Fruit fly (Drosophila melanogaster) whole organism, embryonic: ENCODE data around the gene Ifrd1.

Experiments
- ATbp ChIP-seq: fragments of 200-800 bp; sonication (Bioruptor generic); optimal IDR thresholded peaks from 2 replicates; lab custom pipeline; 2017; ENCODE audit warnings: missing biosample characterization, mild to moderate bottlenecking, missing genetic modification characterization, missing genetic modification reagents
- Adf1 ChIP-seq: fragments of 200-800 bp; sonication (Bioruptor generic); IDR thresholded peaks from 2 replicates; pipeline ENCODE4 v1.3.6; 2022; ENCODE audit warnings: missing biosample characterization, missing genetic modification characterization
- Antp ChIP-seq: fragments of 200-800 bp; sonication (Bioruptor generic); optimal IDR thresholded peaks from 3 replicates; lab custom pipeline; 2016; ENCODE audit warnings: missing biosample characterization, missing genetic modification characterization
- Bgb ChIP-seq: fragments of 200-800 bp; sonication (Bioruptor generic); IDR thresholded peaks from 2 replicates; pipeline ENCODE4 v1.3.6; 2022; ENCODE audit warnings: missing biosample characterization, missing genetic modification characterization; ENCODE audit not compliant: partially characterized antibody
- CG10565 ChIP-seq: fragments of 200-800 bp; sonication (Bioruptor generic); optimal IDR thresholded peaks from 3 replicates; lab custom pipeline; 2016; ENCODE audit warnings: missing biosample characterization, mild to moderate bottlenecking, missing genetic modification characterization
- CG11695 ChIP-seq: fragments of 200-800 bp; sonication (Bioruptor generic); IDR thresholded peaks from 3 replicates; pipeline ENCODE4 v1.3.6; 2022; ENCODE audit warnings: missing biosample characterization, missing genetic modification characterization
- CG15514 ChIP-seq: fragments of 200-800 bp; sonication (Bioruptor generic); optimal IDR thresholded peaks from 3 replicates; lab custom pipeline; 2017; ENCODE audit warnings: missing biosample characterization, missing genetic modification characterization, mild to moderate bottlenecking, moderate library complexity, missing genetic modification reagents
- CG16813 ChIP-seq: fragments of 200-800 bp; sonication (Bioruptor generic); IDR thresholded peaks from 3 replicates; pipeline ENCODE4 v1.3.6; 2022; ENCODE audit warnings: missing biosample characterization, missing genetic modification characterization; ENCODE audit not compliant: partially characterized antibody
- CG16815 ChIP-seq: fragments of 200-800 bp; sonication (Bioruptor generic); optimal IDR thresholded peaks from 3 replicates; lab custom pipeline; 2017; ENCODE audit warnings: missing biosample characterization, mild to moderate bottlenecking, missing genetic modification characterization
- CG16863 ChIP-seq: fragments of 200-800 bp; sonication (Bioruptor generic); optimal IDR thresholded peaks from 3 replicates; lab custom pipeline; 2016; ENCODE audit warnings: missing biosample characterization, missing genetic modification characterization
- CG17186 ChIP-seq: fragments of 200-800 bp; sonication (Bioruptor generic); optimal IDR thresholded peaks from 3 replicates; lab custom pipeline; 2017; ENCODE audit warnings: missing biosample characterization, missing genetic modification reagents, missing genetic modification characterization
- CG18011 ChIP-seq: fragments of 200-800 bp; sonication (Bioruptor generic); optimal IDR thresholded peaks from 2 replicates; lab custom pipeline; 2017; ENCODE audit warnings: missing biosample characterization, missing genetic modification characterization, mild to moderate bottlenecking, moderate library complexity, missing genotype
- CG18476 ChIP-seq: fragments of 200-800 bp; sonication (Bioruptor generic); optimal IDR thresholded peaks from 2 replicates; lab custom pipeline; 2016; ENCODE audit warnings: missing biosample characterization, mild to moderate bottlenecking, missing genetic modification characterization
- CG18764 ChIP-seq: fragments of 200-800 bp; sonication (Bioruptor generic); optimal IDR thresholded peaks from 3 replicates; lab custom pipeline; 2016; ENCODE audit warnings: missing biosample characterization, missing genetic modification characterization
- CG32767 ChIP-seq: fragments of 200-800 bp; sonication (Bioruptor generic); IDR thresholded peaks from 2 replicates; pipeline ENCODE4 v1.3.6; 2022; ENCODE audit warnings: missing biosample characterization, missing genetic modification characterization
- CG33213 ChIP-seq: fragments of 200-800 bp; sonication (Bioruptor generic); optimal IDR thresholded peaks from 3 replicates; lab custom pipeline; 2016; ENCODE audit warnings: missing biosample characterization, missing genetic modification characterization
- CG43689 ChIP-seq: fragments of 200-800 bp; sonication (Bioruptor generic); IDR thresholded peaks from 2 replicates; pipeline ENCODE4 v1.3.6; 2022; ENCODE audit warnings: missing biosample characterization, missing genetic modification characterization
- CG4617 ChIP-seq: fragments of 200-800 bp; sonication (Bioruptor generic); optimal IDR thresholded peaks from 3 replicates; lab custom pipeline; 2016; ENCODE audit warnings: missing biosample characterization, missing genetic modification characterization, borderline replicate concordance
- CG6272 ChIP-seq: fragments of 200-800 bp; sonication (Bioruptor generic); IDR thresholded peaks from 2 replicates; pipeline ENCODE4 v1.3.6; 2022; ENCODE audit warnings: missing biosample characterization, missing genetic modification characterization
- CG7839 ChIP-seq: fragments of 200-800 bp; sonication (Bioruptor generic); optimal IDR thresholded peaks from 3 replicates; lab custom pipeline; 2018; ENCODE audit warnings: missing biosample characterization, mild to moderate bottlenecking, missing genetic modification characterization, moderate library complexity
- CG8089 ChIP-seq: fragments of 200-800 bp; sonication (Bioruptor generic); optimal IDR thresholded peaks from 3 replicates; lab custom pipeline; 2016; ENCODE audit warnings: missing biosample characterization, missing genetic modification characterization
- Chrac-16 ChIP-seq: fragments of 200-800 bp; sonication (Bioruptor generic); optimal IDR thresholded peaks from 3 replicates; lab custom pipeline; 2016; ENCODE audit warnings: missing biosample characterization, missing genetic modification characterization
- CrebB ChIP-seq: fragments of 200-800 bp; sonication (Bioruptor generic); optimal IDR thresholded peaks from 3 replicates; lab custom pipeline; 2018; ENCODE audit warnings: missing biosample characterization, mild to moderate bottlenecking, missing genetic modification characterization
- Eip74EF ChIP-seq, 2 experiments: fragments of 200-800 bp in 1 of 2; fragments of >200 bp in 1 of 2; sonication (Bioruptor generic) in 1 of 2; optimal IDR thresholded peaks; 2 replicates each; lab custom pipeline; 2017 to 2019; ENCODE audit warnings: missing biosample characterization in 2 of 2, missing genetic modification characterization in 2 of 2, mild to moderate bottlenecking in 1 of 2, moderate library complexity in 1 of 2
- HmgZ ChIP-seq: fragments of 200-800 bp; sonication (Bioruptor generic); optimal IDR thresholded peaks from 2 replicates; lab custom pipeline; 2018; ENCODE audit warnings: missing biosample characterization, mild to moderate bottlenecking, missing genetic modification characterization
- Lim3 ChIP-seq: fragments of 200-800 bp; sonication (Bioruptor generic); IDR thresholded peaks from 2 replicates; pipeline ENCODE4 v1.3.6; 2022; ENCODE audit warnings: missing biosample characterization, missing genetic modification characterization
- Myb ChIP-seq: fragments of 200-800 bp; sonication (Bioruptor generic); optimal IDR thresholded peaks from 2 replicates; lab custom pipeline; 2016; ENCODE audit warnings: missing biosample characterization, missing genetic modification characterization
- Oli ChIP-seq: fragments of 200-800 bp; sonication (Bioruptor generic); optimal IDR thresholded peaks from 2 replicates; lab custom pipeline; 2018; ENCODE audit warnings: missing biosample characterization, mild to moderate bottlenecking, missing genetic modification characterization, moderate library complexity
- PHDP ChIP-seq: fragments of 200-800 bp; sonication (Bioruptor generic); optimal IDR thresholded peaks from 3 replicates; lab custom pipeline; 2018; ENCODE audit warnings: missing biosample characterization, mild to moderate bottlenecking, missing genetic modification characterization, moderate library complexity
- Sox102F ChIP-seq: fragments of 200-800 bp; sonication (Bioruptor generic); optimal IDR thresholded peaks from 2 replicates; lab custom pipeline; 2018; ENCODE audit warnings: missing biosample characterization, mild to moderate bottlenecking, missing genetic modification characterization, moderate library complexity
- al ChIP-seq: fragments of 200-800 bp; sonication (Bioruptor generic); IDR thresholded peaks from 2 replicates; pipeline ENCODE4 v1.3.6; 2022; ENCODE audit warnings: missing biosample characterization, missing genetic modification characterization
- ap ChIP-seq: fragments of 200-800 bp; sonication (Bioruptor generic); IDR thresholded peaks from 2 replicates; pipeline ENCODE4 v1.3.6; 2022; ENCODE audit warnings: missing biosample characterization, missing genetic modification characterization
- ase ChIP-seq: fragments of 200-800 bp; sonication (Bioruptor generic); IDR thresholded peaks from 3 replicates; pipeline ENCODE4 v1.3.6; 2022; ENCODE audit warnings: missing biosample characterization, missing genetic modification characterization
- bsh ChIP-seq, 2 experiments: fragments of 200-800 bp; sonication (Bioruptor generic); optimal IDR thresholded peaks; 2 replicates each; lab custom pipeline; 2017 to 2018; ENCODE audit warnings: mild to moderate bottlenecking in 2 of 2, missing biosample characterization in 2 of 2, missing genetic modification characterization in 2 of 2, moderate library complexity in 1 of 2
- chm ChIP-seq: fragments of 200-800 bp; sonication (Bioruptor generic); IDR thresholded peaks from 2 replicates; pipeline ENCODE4 v1.3.6; 2022; ENCODE audit warnings: missing biosample characterization, missing genetic modification characterization
- crc ChIP-seq: fragments of 200-800 bp; sonication (Bioruptor generic); optimal IDR thresholded peaks from 2 replicates; lab custom pipeline; 2016; ENCODE audit warnings: missing biosample characterization, missing genetic modification characterization
- dm ChIP-seq: fragments of 200-800 bp; sonication (Bioruptor generic); optimal IDR thresholded peaks from 3 replicates; lab custom pipeline; 2016; ENCODE audit warnings: missing biosample characterization, missing genetic modification characterization
- dmrt99B ChIP-seq: fragments of 200-800 bp; sonication (Bioruptor generic); optimal IDR thresholded peaks from 2 replicates; lab custom pipeline; 2018; ENCODE audit warnings: missing biosample characterization, mild to moderate bottlenecking, missing genetic modification characterization, moderate library complexity
- exex ChIP-seq: fragments of 200-800 bp; sonication (Bioruptor generic); optimal IDR thresholded peaks from 4 replicates; lab custom pipeline; 2018; ENCODE audit warnings: missing biosample characterization, mild to moderate bottlenecking, missing genetic modification characterization, moderate library complexity
- fu2 ChIP-seq: fragments of 200-800 bp; sonication (Bioruptor generic); optimal IDR thresholded peaks from 2 replicates; lab custom pipeline; 2016; ENCODE audit warnings: missing biosample characterization, missing genetic modification characterization
- ham ChIP-seq: fragments of 200-800 bp; sonication (Bioruptor generic); IDR thresholded peaks from 2 replicates; pipeline ENCODE4 v1.3.6; 2022; ENCODE audit warnings: missing biosample characterization, missing genetic modification characterization
- lab ChIP-seq: fragments of 200-800 bp; sonication (Bioruptor generic); optimal IDR thresholded peaks from 3 replicates; lab custom pipeline; 2017; ENCODE audit warnings: missing biosample characterization, missing genetic modification characterization, mild to moderate bottlenecking, moderate library complexity, missing genetic modification reagents
- onecut ChIP-seq: fragments of 200-800 bp; sonication (Bioruptor generic); IDR thresholded peaks from 2 replicates; pipeline ENCODE4 v1.3.6; 2022; ENCODE audit warnings: missing biosample characterization, missing genetic modification characterization
- pan ChIP-seq, 4 experiments: fragments of >200 bp in 3 of 4; fragments of 200-800 bp in 1 of 4; sonication (Bioruptor generic) in 1 of 4; optimal IDR thresholded peaks in 3 of 4; IDR thresholded peaks in 1 of 4; 2 replicates each; pipeline versions ENCODE4 v1.3.6 to Lab custom; 2017 to 2022; ENCODE audit warnings: missing biosample characterization in 2 of 4, missing genetic modification characterization in 2 of 4, mixed read lengths in 1 of 4
- pzg ChIP-seq: fragments of 200-800 bp; sonication (Bioruptor generic); optimal IDR thresholded peaks from 3 replicates; lab custom pipeline; 2018; ENCODE audit warnings: missing biosample characterization, mild to moderate bottlenecking, missing genetic modification characterization, moderate library complexity
- ranshi ChIP-seq: fragments of 200-800 bp; sonication (Bioruptor generic); IDR thresholded peaks from 2 replicates; pipeline ENCODE4 v1.3.6; 2022; ENCODE audit warnings: missing biosample characterization, missing genetic modification characterization
- tgo ChIP-seq: fragments of 200-800 bp; sonication (Bioruptor generic); IDR thresholded peaks from 3 replicates; pipeline ENCODE4 v1.3.6; 2022; ENCODE audit warnings: missing biosample characterization, missing genetic modification characterization
- tup ChIP-seq: fragments of 200-800 bp; sonication (Bioruptor generic); optimal IDR thresholded peaks from 2 replicates; lab custom pipeline; 2016; ENCODE audit warnings: missing biosample characterization, mild to moderate bottlenecking, missing genetic modification characterization, moderate library complexity
- unpg ChIP-seq: fragments of 200-800 bp; sonication (Bioruptor generic); optimal IDR thresholded peaks from 3 replicates; lab custom pipeline; 2018; ENCODE audit warnings: missing biosample characterization, mild to moderate bottlenecking, missing genetic modification characterization, moderate library complexity

Gene Ifrd1

dm6 chr2L:2878859-2879258 lies 4.6 kb upstream of the Ifrd1 start, which contains the start of gene RabGGTb (continued):
- TF ChIP-seq ATbp (GFP tag; lab: Kevin White, UChicago) (peak; percentile 17), onecut (GFP tag; lab: Robert Waterston, UW) (peak; percentile 59), ap (0 out of 2 replicates have a peak, but pooled peaks have one; percentile 49), ase (GFP tag; lab: Robert Waterston, UW) (peak; percentile 67; the same call in 2 of the 3 replicates), CG6272 (peak; percentile 49), Adf1 (GFP tag; lab: Robert Waterston, UW) (peak; percentile 54; the same call in 1 of the 2 replicates), Sox102F (GFP tag; lab: Kevin White, UChicago) (peak; percentile 34), CG32767 (GFP tag; lab: Robert Waterston, UW) (peak; percentile 38; the same call in 1 of the 2 replicates), CG16813 (0 out of 3 replicates have a peak, but pooled peaks have one; percentile 17), lab (GFP tag; lab: Kevin White, UChicago) (peak; percentile 72), unpg (GFP tag; lab: Kevin White, UChicago) (peak; percentile 46), dmrt99B (tag; lab: Kevin White, UChicago) (peak; percentile 48), pan (optimal IDR thresholded peaks at IDR 0.05; lab: Kevin White, UChicago) (no peak), pan (GFP tag; optimal IDR thresholded peaks at IDR 0.05 in 1 of 2, IDR thresholded peaks at IDR 0.05 in 1 of 2) (peak in 1 of 2 experiments; percentile 82), CG43689 (GFP tag; lab: Robert Waterston, UW) (peak; percentile 50; the same call in 1 of the 2 replicates), tgo (GFP tag; lab: Robert Waterston, UW) (peak; percentile 75), Myb (GFP tag; lab: Kevin White, UChicago) (peak; percentile 47), ham (GFP tag; lab: Robert Waterston, UW) (0 out of 2 replicates have a peak, but pooled peaks have one; percentile 44), CG8089 (GFP tag; lab: Kevin White, UChicago) (peak; percentile 6), fu2 (GFP tag; lab: Kevin White, UChicago) (peak; percentile 43), CG18011 (GFP tag; lab: Kevin White, UChicago) (peak; percentile 2), tup (peak; percentile 50), Bgb (GFP tag; lab: Robert Waterston, UW) (no peak), chm (GFP tag; lab: Robert Waterston, UW) (peak; percentile 87), Lim3 (no peak), CG16863 (GFP tag; lab: Kevin White, UChicago) (peak; percentile 36), ranshi (peak; percentile 76), CG15514 (GFP tag; lab: Kevin White, UChicago) (no peak), Chrac-16 (GFP tag; lab: Kevin White, UChicago) (peak; percentile 47), CG33213 (peak; percentile 26), dm (GFP tag; lab: Kevin White, UChicago) (peak; percentile 56), pzg (GFP tag; lab: Kevin White, UChicago) (peak; percentile 63), PHDP (tag; lab: Kevin White, UChicago) (peak; percentile 49), CG4617 (no peak), Oli (peak; percentile 36), crc (peak; percentile 26), exex (tag; lab: Kevin White, UChicago) (peak; percentile 16), Eip74EF (GFP tag; optimal IDR thresholded peaks at IDR 0.05; lab: Kevin White, UChicago) (no peak), Antp (GFP tag; lab: Kevin White, UChicago) (peak; percentile 64), CG18476 (GFP tag; lab: Kevin White, UChicago) (peak; percentile 5), CrebB (tag; lab: Kevin White, UChicago) (peak; percentile 40), CG18764 (GFP tag; lab: Kevin White, UChicago) (no peak), bsh (GFP tag; optimal IDR thresholded peaks at IDR 0.05; lab: Kevin White, UChicago) (peak in 1 of 2 experiments; percentile 36), CG11695 (GFP tag; lab: Robert Waterston, UW) (peak; percentile 64; the same call in 2 of the 3 replicates), CG10565 (GFP tag; lab: Kevin White, UChicago) (no peak), CG7839 (tag; lab: Kevin White, UChicago) (peak; percentile 56), HmgZ (peak; percentile 63), CG17186 (peak; percentile 39), al (GFP tag; lab: Robert Waterston, UW) (peak; percentile 59), CG16815 (GFP tag; lab: Kevin White, UChicago) (no peak)
